Worm (Caenorhabditis elegans) whole organism, young adult: ENCODE data around the gene F22E5.7.
A peak's percentile ranks its signal among the peaks of the same experiment; 100 is the strongest.
"Not testable (repeated sequence)": the region's sequence is repeated elsewhere in the genome, so short reads cannot be mapped to it uniquely, and the experiment has no call there.

Experiments
- B0019.2 ChIP-seq: fragments of 200-800 bp; sonication (Bioruptor generic); conservative IDR thresholded peaks from 2 replicates; pipeline ENCODE4 v1.3.6; 2022; ENCODE audit warnings: missing genetic modification reagents, missing genetic modification characterization, missing compliant biosample characterization
- C06A6.2 ChIP-seq: fragments of 200-800 bp; sonication (Bioruptor generic); conservative IDR thresholded peaks from 2 replicates; pipeline ENCODE4 v1.3.6; 2022; ENCODE audit warnings: missing genetic modification characterization, missing compliant biosample characterization
- C17E4.6 ChIP-seq: fragments of 200-800 bp; sonication (Bioruptor generic); IDR thresholded peaks from 2 replicates; pipeline ENCODE4 v1.3.6; 2022; ENCODE audit warnings: missing genetic modification reagents, missing genetic modification characterization, missing compliant biosample characterization
- D2030.7 ChIP-seq: fragments of 200-800 bp; sonication (Bioruptor generic); IDR thresholded peaks from 2 replicates; pipeline ENCODE4 v1.3.6; 2022; ENCODE audit warnings: missing genetic modification reagents, missing genetic modification characterization, missing compliant biosample characterization
- F57C9.4 ChIP-seq: sonication (generic microtip); optimal IDR thresholded peaks from 2 replicates; lab custom pipeline; 2017; ENCODE audit warnings: mild to moderate bottlenecking, missing genetic modification characterization, missing compliant biosample characterization
- Y53G8AR.9 ChIP-seq: fragments of 200-800 bp; sonication (Bioruptor generic); conservative IDR thresholded peaks from 2 replicates; pipeline ENCODE4 v1.3.6; 2022; ENCODE audit warnings: missing genetic modification reagents, missing genetic modification characterization, missing compliant biosample characterization
- Y56A3A.18 ChIP-seq: fragments of 200-800 bp; sonication (Bioruptor generic); IDR thresholded peaks from 2 replicates; pipeline ENCODE4 v1.3.6; 2022; ENCODE audit warnings: missing genetic modification reagents, missing genetic modification characterization, missing compliant biosample characterization
- Y79H2A.3 ChIP-seq: fragments of 200-800 bp; sonication (Bioruptor generic); conservative IDR thresholded peaks from 2 replicates; pipeline ENCODE4 v1.3.6; 2022; ENCODE audit warnings: missing genetic modification reagents, missing genetic modification characterization, missing compliant biosample characterization
- Y95B8A.8 ChIP-seq: fragments of 200-800 bp; sonication (Bioruptor generic); IDR thresholded peaks from 2 replicates; pipeline ENCODE4 v1.3.6; 2022; ENCODE audit warnings: missing genetic modification reagents, missing genetic modification characterization, missing compliant biosample characterization
- aptf-2 ChIP-seq: fragments of 200-800 bp; sonication (Bioruptor generic); conservative IDR thresholded peaks from 2 replicates; pipeline ENCODE4 v1.3.6; 2022; ENCODE audit warnings: missing genetic modification reagents, missing genetic modification characterization, missing compliant biosample characterization
- aptf-3 ChIP-seq: fragments of 200-800 bp; sonication (Bioruptor generic); IDR thresholded peaks from 2 replicates; pipeline ENCODE4 v1.3.6; 2022; ENCODE audit warnings: missing genetic modification characterization, missing compliant biosample characterization
- atf-7 ChIP-seq: sonication (generic microtip); optimal IDR thresholded peaks from 2 replicates; lab custom pipeline; 2017; ENCODE audit warnings: mild to moderate bottlenecking, missing genetic modification characterization, missing compliant biosample characterization
- ccch-3 ChIP-seq: fragments of 200-800 bp; sonication (Bioruptor generic); optimal IDR thresholded peaks from 2 replicates; lab custom pipeline; 2018; ENCODE audit warnings: mild to moderate bottlenecking, missing genetic modification characterization, missing compliant biosample characterization
- cebp-1 ChIP-seq, 2 experiments: fragments of 200-800 bp in 1 of 2; sonication (Bioruptor generic) in 1 of 2; sonication (generic microtip) in 1 of 2; IDR thresholded peaks in 1 of 2; optimal IDR thresholded peaks in 1 of 2; 2 replicates each; pipeline versions ENCODE4 v1.3.6 to Lab custom; 2017 to 2022; ENCODE audit warnings: missing compliant biosample characterization in 2 of 2, missing genetic modification characterization in 2 of 2, mild to moderate bottlenecking in 1 of 2, missing genetic modification reagents in 1 of 2, moderate library complexity in 1 of 2
- dox-1 ChIP-seq: fragments of 200-800 bp; sonication (Bioruptor generic); IDR thresholded peaks from 2 replicates; pipeline ENCODE4 v1.3.6; 2022; ENCODE audit warnings: missing genetic modification reagents, missing genetic modification characterization, missing compliant biosample characterization
- egl-18 ChIP-seq: fragments of 200-800 bp; sonication (Bioruptor generic); IDR thresholded peaks from 2 replicates; pipeline ENCODE4 v1.3.6; 2022; ENCODE audit warnings: missing genetic modification reagents, missing genetic modification characterization, missing compliant biosample characterization
- egl-44 ChIP-seq: fragments of 200-800 bp; sonication (Bioruptor generic); IDR thresholded peaks from 2 replicates; pipeline ENCODE4 v1.3.6; 2022; ENCODE audit warnings: missing genetic modification reagents, missing genetic modification characterization, missing compliant biosample characterization
- him-1 ChIP-seq: sonication (generic microtip); optimal IDR thresholded peaks from 2 replicates; lab custom pipeline; 2016; ENCODE audit warnings: missing genotype, missing genetic modification reagents, missing genetic modification characterization, missing compliant biosample characterization
- hmg-20 ChIP-seq: fragments of 200-800 bp; sonication (Bioruptor generic); IDR thresholded peaks from 2 replicates; pipeline ENCODE4 v1.3.6; 2022; ENCODE audit warnings: missing genetic modification reagents, missing genetic modification characterization, missing compliant biosample characterization
- let-607 ChIP-seq, 2 experiments: fragments of 200-800 bp in 1 of 2; sonication (Bioruptor generic) in 1 of 2; sonication (generic microtip) in 1 of 2; optimal IDR thresholded peaks; 2 replicates each; lab custom pipeline; 2016 to 2018; ENCODE audit warnings: mild to moderate bottlenecking in 2 of 2, missing compliant biosample characterization in 2 of 2, missing genetic modification characterization in 2 of 2, moderate library complexity in 2 of 2, missing genotype in 1 of 2
- lin-26 ChIP-seq: fragments of 200-800 bp; sonication (Bioruptor generic); IDR thresholded peaks from 2 replicates; pipeline ENCODE4 v1.3.6; 2022; ENCODE audit warnings: missing genetic modification reagents, missing genetic modification characterization, missing compliant biosample characterization
- lsl-1 ChIP-seq: fragments of 200-800 bp; sonication (Bioruptor generic); optimal IDR thresholded peaks from 2 replicates; lab custom pipeline; 2018; ENCODE audit warnings: mild to moderate bottlenecking, missing genetic modification characterization, moderate library complexity, missing compliant biosample characterization
- madf-8 ChIP-seq: fragments of 200-800 bp; sonication (Bioruptor generic); conservative IDR thresholded peaks from 2 replicates; pipeline ENCODE4 v1.3.6; 2022; ENCODE audit warnings: missing genetic modification reagents, missing genetic modification characterization, missing compliant biosample characterization
- nhr-179 ChIP-seq: sonication (generic microtip); optimal IDR thresholded peaks from 2 replicates; lab custom pipeline; 2016; ENCODE audit warnings: mild to moderate bottlenecking, missing genetic modification characterization, missing compliant biosample characterization
- nhr-80 ChIP-seq: sonication (generic microtip); optimal IDR thresholded peaks from 2 replicates; lab custom pipeline; 2016; ENCODE audit warnings: missing genetic modification characterization, missing compliant biosample characterization
- sdz-38 ChIP-seq: sonication (generic microtip); optimal IDR thresholded peaks from 2 replicates; lab custom pipeline; 2016; ENCODE audit warnings: missing genotype, missing genetic modification characterization, missing compliant biosample characterization
- tlf-1 ChIP-seq: fragments of 200-800 bp; sonication (Bioruptor generic); optimal IDR thresholded peaks from 2 replicates; lab custom pipeline; 2018; ENCODE audit warnings: mild to moderate bottlenecking, missing genetic modification characterization, missing compliant biosample characterization
- zfh-2 ChIP-seq: fragments of 200-800 bp; sonication (Bioruptor generic); conservative IDR thresholded peaks from 2 replicates; pipeline ENCODE4 v1.3.6; 2022; ENCODE audit warnings: missing genetic modification reagents, missing genetic modification characterization, missing compliant biosample characterization
- ztf-28 ChIP-seq: fragments of 200-800 bp; sonication (Bioruptor generic); IDR thresholded peaks from 2 replicates; pipeline ENCODE4 v1.3.6; 2022; ENCODE audit warnings: missing genetic modification reagents, missing genetic modification characterization, missing compliant biosample characterization

F22E5.7 gene

DNA sequence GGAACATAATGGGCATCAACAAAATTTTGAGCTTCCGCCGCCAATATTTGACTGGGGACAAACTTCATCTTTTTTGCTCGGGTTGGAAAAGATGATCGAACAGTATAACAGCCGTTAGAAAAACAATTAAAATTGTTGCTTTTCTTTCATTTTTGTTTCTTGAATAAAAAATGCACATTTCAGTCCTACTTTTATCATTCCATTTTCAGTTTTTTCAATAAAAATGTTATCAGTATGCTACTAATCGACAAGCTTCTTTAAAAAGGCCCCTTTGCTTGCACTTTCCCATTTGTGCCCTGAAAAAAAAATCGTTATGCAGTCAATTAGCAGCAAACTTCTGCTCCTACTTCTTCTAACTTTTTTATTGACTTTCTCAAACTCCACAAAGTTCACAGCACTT is at the start of gene F22E5.7:
TSS of gene F22E5.7 (plus strand) at position 301 of the 400 bp plus-strand sequence.
- TF ChIP-seq cebp-1 (GFP tag; IDR thresholded peaks at IDR 0.05; lab: Robert Waterston, UW): no peak
- no peak for TF ChIP-seq cebp-1 (tag; optimal IDR thresholded peaks at IDR 0.05; lab: Kevin White, UChicago)
- TF ChIP-seq hmg-20 (GFP tag; lab: Robert Waterston, UW): no peak
- TF ChIP-seq, all 124 proteins: peak for 0

ce11 chrII:2600176-2600575 is 41.7 kb upstream of the F22E5.7 start, which contains the start of gene F33H12.1:
TSS of gene F33H12.1 (plus strand) at chrII:2600476.
- TF ChIP-seq tlf-1 (GFP tag; lab: Kevin White, UChicago); Y95B8A.8 (GFP tag; lab: Robert Waterston, UW); Y53G8AR.9 (GFP tag; lab: Robert Waterston, UW): not testable (repeated sequence)

ce11 chrII:2600931-2601330 is 40.9 kb upstream of the F22E5.7 start:
- TF ChIP-seq let-607 (tag; optimal IDR thresholded peaks at IDR 0.05; lab: Kevin White, UChicago) (no peak), lin-26 (GFP tag; lab: Robert Waterston, UW) (no peak), him-1 (tag; lab: Kevin White, UChicago) (no peak), Y79H2A.3 (GFP tag; lab: Robert Waterston, UW) (no peak)

DNA sequence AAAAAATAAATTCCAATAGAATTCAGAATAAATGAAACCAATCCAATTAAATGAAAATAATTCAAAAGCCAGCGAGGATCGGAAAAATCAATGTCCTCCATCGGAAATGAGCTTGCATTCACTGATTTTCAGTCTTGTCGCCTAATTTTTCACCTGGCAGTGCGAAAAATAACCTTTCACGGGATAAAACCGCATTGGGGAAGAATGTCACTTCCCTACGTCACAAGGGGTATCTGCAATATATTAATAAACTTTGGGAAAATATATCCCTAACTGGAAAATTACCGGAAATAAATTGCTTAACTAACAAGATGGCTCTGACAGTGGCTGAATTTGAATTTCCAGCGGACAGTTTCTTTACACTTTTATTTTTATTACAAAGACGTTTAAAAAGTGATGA is 36.6 kb upstream of the F22E5.7 start, which contains the start of gene sri-77:
TSS of gene sri-77 (minus strand) at position 101 of the 400 bp plus-strand sequence.
- TF ChIP-seq hmg-20 (GFP tag; lab: Robert Waterston, UW) (no peak), egl-18 (GFP tag; lab: Robert Waterston, UW) (no peak), F57C9.4 (tag; lab: Kevin White, UChicago) (no peak), Y56A3A.18 (GFP tag; lab: Robert Waterston, UW) (no peak), lsl-1 (GFP tag; lab: Kevin White, UChicago) (no peak), madf-8 (GFP tag; lab: Robert Waterston, UW) (no peak), C17E4.6 (GFP tag; lab: Robert Waterston, UW) (no peak), C06A6.2 (no peak), sdz-38 (tag; lab: Kevin White, UChicago) (no peak), him-1 (tag; lab: Kevin White, UChicago) (no peak), atf-7 (tag; lab: Kevin White, UChicago) (no peak), B0019.2 (no peak), aptf-3 (GFP tag; lab: Robert Waterston, UW) (no peak), ccch-3 (GFP tag; lab: Kevin White, UChicago) (no peak), nhr-179 (tag; lab: Kevin White, UChicago) (no peak)

DNA sequence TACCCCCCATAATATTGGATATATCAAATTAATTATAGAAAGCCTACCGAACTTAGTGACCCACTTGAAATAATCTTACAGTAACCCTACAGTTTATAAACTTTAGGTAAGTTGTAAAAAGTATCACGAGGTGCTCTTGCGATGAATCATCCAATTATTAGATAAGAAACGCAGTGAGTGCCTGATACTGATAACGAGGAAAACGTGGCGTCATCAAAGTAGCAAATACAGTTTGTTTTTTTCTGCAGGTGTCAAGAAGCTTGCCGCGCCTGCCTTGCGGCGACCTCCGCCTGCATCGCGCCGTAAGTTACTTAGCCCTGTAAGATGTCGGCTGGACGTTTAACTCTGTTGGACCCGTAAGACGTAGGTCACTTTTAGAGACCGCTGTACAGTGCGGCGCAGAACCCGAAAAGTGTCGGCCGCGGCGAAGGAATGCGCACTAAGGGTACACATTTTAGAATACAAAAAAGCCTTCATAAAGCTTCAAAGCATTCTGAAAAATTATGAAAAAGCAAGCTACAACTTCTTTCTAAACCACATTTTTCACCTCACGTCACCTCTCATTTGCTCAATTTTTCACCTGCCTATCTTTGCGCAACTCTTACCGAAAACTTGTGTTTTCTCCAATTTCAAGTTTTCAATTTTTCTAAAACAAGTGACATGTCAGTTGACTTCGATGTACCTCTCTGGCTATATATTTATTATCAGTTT is 31.5 kb upstream of the F22E5.7 start, which contains the start of gene sri-38:
TSS of gene sri-38 (plus strand) at position 661 of the 711 bp plus-strand sequence.
- peak; percentile 67 for TF ChIP-seq nhr-80
- no peak for TF ChIP-seq egl-44 (GFP tag; lab: Robert Waterston, UW)
- peak; percentile 56 for TF ChIP-seq atf-7 (tag; lab: Kevin White, UChicago)
- peak; percentile 63; the same call in 1 of the 2 replicates for TF ChIP-seq dox-1 (GFP tag; lab: Robert Waterston, UW)
- TF ChIP-seq zfh-2 (GFP tag; lab: Robert Waterston, UW): 0 out of 2 replicates have a peak, but pooled peaks have one; percentile 54

DNA sequence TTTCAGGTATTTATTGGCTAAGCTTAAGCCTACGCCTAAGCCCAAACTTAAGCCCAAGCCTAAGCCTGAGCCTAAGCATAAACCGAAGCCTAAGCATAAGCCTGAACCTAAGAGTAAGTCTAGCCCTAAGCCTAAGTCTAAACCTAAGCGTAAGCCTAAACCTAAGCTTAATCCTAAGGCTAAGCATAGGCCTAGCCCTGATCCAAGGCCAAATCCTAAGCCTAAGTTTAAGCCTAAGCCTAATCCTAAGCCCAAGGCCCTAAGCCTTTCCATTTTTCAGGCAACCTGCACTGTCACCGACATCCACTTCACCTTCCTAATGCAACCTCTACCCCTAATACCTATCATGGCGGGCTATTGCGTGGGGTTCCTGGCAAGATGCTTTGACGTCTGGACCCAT is 30.9 kb upstream of the F22E5.7 start:
- TF ChIP-seq aptf-2 (GFP tag; lab: Robert Waterston, UW): no peak
- TF ChIP-seq Y53G8AR.9 (GFP tag; lab: Robert Waterston, UW): no peak
- 0 out of 2 replicates have a peak, but pooled peaks have one; percentile 9 for TF ChIP-seq ztf-28 (GFP tag; lab: Robert Waterston, UW)
- TF ChIP-seq D2030.7 (GFP tag; lab: Robert Waterston, UW): no peak
- TF ChIP-seq madf-8 (GFP tag; lab: Robert Waterston, UW): no peak
